Fruit fly (Drosophila melanogaster) whole organism, adult: Measurements from ENCODE around the gene Ciz1.

Experiments
- CG11617 ChIP-seq: fragments of 200-800 bp; sonication (Bioruptor generic); optimal IDR thresholded peaks from 2 replicates; lab custom pipeline; 2017; ENCODE audit warnings: mild to moderate bottlenecking, missing biosample characterization, missing genetic modification reagents, missing genetic modification characterization
- CG12768 ChIP-seq: fragments of 200-800 bp; sonication (Bioruptor generic); optimal IDR thresholded peaks from 2 replicates; lab custom pipeline; 2017; ENCODE audit warnings: missing biosample characterization, missing genetic modification characterization, mild to moderate bottlenecking, moderate library complexity, missing genetic modification reagents
- CG14711 ChIP-seq: fragments of 200-800 bp; sonication (Bioruptor generic); optimal IDR thresholded peaks from 2 replicates; lab custom pipeline; 2018; ENCODE audit warnings: missing biosample characterization, mild to moderate bottlenecking, missing genetic modification characterization, moderate library complexity
- CG1620 ChIP-seq: fragments of 200-800 bp; sonication (Bioruptor generic); optimal IDR thresholded peaks from 2 replicates; lab custom pipeline; 2016; ENCODE audit warnings: missing biosample characterization, missing genetic modification characterization
- CG33017 ChIP-seq: fragments of 200-800 bp; sonication (Bioruptor generic); optimal IDR thresholded peaks from 2 replicates; lab custom pipeline; 2018; ENCODE audit warnings: missing biosample characterization, mild to moderate bottlenecking, missing genetic modification characterization, moderate library complexity
- CG5204 ChIP-seq: fragments of 200-800 bp; sonication (Bioruptor generic); optimal IDR thresholded peaks from 2 replicates; lab custom pipeline; 2016; ENCODE audit warnings: missing biosample characterization, missing genetic modification characterization
- CG7045 ChIP-seq: fragments of 200-800 bp; sonication (Bioruptor generic); optimal IDR thresholded peaks from 2 replicates; lab custom pipeline; 2017; ENCODE audit warnings: missing biosample characterization, mild to moderate bottlenecking, missing genetic modification characterization
- CG7101 ChIP-seq: fragments of 200-800 bp; sonication (Bioruptor generic); optimal IDR thresholded peaks from 2 replicates; lab custom pipeline; 2018; ENCODE audit warnings: missing biosample characterization, mild to moderate bottlenecking, missing genetic modification characterization, moderate library complexity
- Clk ChIP-seq: fragments of 200-800 bp; sonication (Bioruptor generic); optimal IDR thresholded peaks from 2 replicates; lab custom pipeline; 2017; ENCODE audit warnings: missing biosample characterization, missing genetic modification characterization
- Crg-1 ChIP-seq: fragments of 200-800 bp; sonication (Bioruptor generic); optimal IDR thresholded peaks from 2 replicates; lab custom pipeline; 2016; ENCODE audit warnings: missing biosample characterization, missing genetic modification characterization
- Hr96 ChIP-seq: fragments of 200-800 bp; sonication (Bioruptor generic); optimal IDR thresholded peaks from 2 replicates; lab custom pipeline; 2016; ENCODE audit warnings: missing biosample characterization, missing genetic modification characterization
- Mnt ChIP-seq: fragments of 200-800 bp; sonication (Bioruptor generic); optimal IDR thresholded peaks from 2 replicates; lab custom pipeline; 2016; ENCODE audit warnings: missing biosample characterization, mild to moderate bottlenecking, missing genetic modification characterization
- bab1 ChIP-seq: fragments of 200-800 bp; sonication (Bioruptor generic); optimal IDR thresholded peaks from 3 replicates; lab custom pipeline; 2019; ENCODE audit warnings: missing biosample characterization, mild to moderate bottlenecking, missing genetic modification characterization, moderate library complexity
- cic ChIP-seq: fragments of 200-800 bp; sonication (Bioruptor generic); optimal IDR thresholded peaks from 2 replicates; lab custom pipeline; 2017; ENCODE audit warnings: missing biosample characterization, mild to moderate bottlenecking, missing genetic modification characterization, moderate library complexity
- cnc ChIP-seq, 2 experiments: fragments of >200 bp; optimal IDR thresholded peaks; 2 replicates each; lab custom pipeline; 2017
- kay ChIP-seq: fragments of 200-800 bp; sonication (Bioruptor generic); peaks from one replicate; lab custom pipeline; 2016; ENCODE audit warnings: missing biosample characterization, missing genetic modification characterization, borderline replicate concordance
- ovo ChIP-seq: fragments of 200-800 bp; sonication (Bioruptor generic); optimal IDR thresholded peaks from 2 replicates; lab custom pipeline; 2016; ENCODE audit warnings: missing biosample characterization, missing genetic modification characterization
- pad ChIP-seq: fragments of 200-800 bp; sonication (Bioruptor generic); optimal IDR thresholded peaks from 3 replicates; lab custom pipeline; 2017; ENCODE audit warnings: missing biosample characterization, missing genetic modification characterization, mild to moderate bottlenecking, moderate library complexity, missing genetic modification reagents
- tj ChIP-seq: fragments of 200-800 bp; sonication (Bioruptor generic); optimal IDR thresholded peaks from 3 replicates; lab custom pipeline; 2017; ENCODE audit warnings: missing biosample characterization, mild to moderate bottlenecking, missing genetic modification characterization, moderate library complexity
- toe ChIP-seq: fragments of 200-800 bp; sonication (Bioruptor generic); optimal IDR thresholded peaks from 2 replicates; lab custom pipeline; 2016; ENCODE audit warnings: missing biosample characterization, missing genetic modification characterization

Gene Ciz1

dm6 chr3L:9842043-9842442 is 22.4 kb upstream of the Ciz1 start:
- no peak for TF ChIP-seq CG12768
- no peak for TF ChIP-seq Hr96 (GFP tag; lab: Kevin White, UChicago)
- TF ChIP-seq CG7045: no peak
- TF ChIP-seq cnc (optimal IDR thresholded peaks at IDR 0.05; lab: Kevin White, UChicago): no peak
- TF ChIP-seq kay (GFP tag; lab: Kevin White, UChicago): no peak
- no peak for TF ChIP-seq CG7101 (tag; lab: Kevin White, UChicago)
- no peak for TF ChIP-seq toe (GFP tag; lab: Kevin White, UChicago)
- TF ChIP-seq CG14711 (tag; lab: Kevin White, UChicago): no peak
- no peak for TF ChIP-seq pad (GFP tag; lab: Kevin White, UChicago)
- TF ChIP-seq bab1 (GFP tag; lab: Kevin White, UChicago): no peak
- no peak for TF ChIP-seq Mnt
- no peak for TF ChIP-seq Clk (GFP tag; lab: Kevin White, UChicago)
- TF ChIP-seq tj (GFP tag; lab: Kevin White, UChicago): no peak
- no peak for TF ChIP-seq cic (GFP tag; lab: Kevin White, UChicago)
- no peak for TF ChIP-seq Crg-1 (GFP tag; lab: Kevin White, UChicago)
- no peak for TF ChIP-seq CG1620 (GFP tag; lab: Kevin White, UChicago)
- TF ChIP-seq ovo (GFP tag; lab: Kevin White, UChicago): no peak
- no peak for TF ChIP-seq CG33017 (tag; lab: Kevin White, UChicago)
- TF ChIP-seq CG11617: no peak
- no peak for TF ChIP-seq CG5204 (GFP tag; lab: Kevin White, UChicago)

DNA sequence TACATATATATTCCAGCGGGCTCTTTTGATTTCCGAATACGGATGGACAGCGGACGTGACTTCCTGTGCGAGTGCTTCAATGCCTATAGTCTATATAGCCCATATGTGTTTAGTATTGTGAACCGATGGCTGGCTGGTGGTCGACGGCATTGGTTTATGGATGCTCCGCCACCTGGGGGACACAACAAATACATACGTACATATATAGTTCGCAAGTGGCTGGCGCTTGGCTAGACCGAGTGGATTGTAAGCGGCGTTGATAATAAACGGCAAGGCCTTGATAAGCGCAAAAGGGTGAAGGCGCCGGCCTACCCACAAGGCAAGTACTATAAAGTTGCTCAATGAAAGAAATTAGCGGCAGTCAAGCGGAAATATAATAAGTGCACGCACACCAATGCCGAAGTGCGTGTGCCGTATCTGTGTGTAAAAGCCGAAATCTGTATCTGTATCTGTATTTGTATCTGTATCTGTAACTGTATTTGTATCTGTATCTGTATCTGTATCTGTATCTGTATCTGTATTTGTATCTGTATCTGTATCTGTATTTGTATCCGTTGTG is 18.4 kb upstream of the Ciz1 start:
- peak; percentile 84 for TF ChIP-seq cic (GFP tag; lab: Kevin White, UChicago)
- no peak for TF ChIP-seq tj (GFP tag; lab: Kevin White, UChicago)
- no peak for TF ChIP-seq bab1 (GFP tag; lab: Kevin White, UChicago)
- no peak for TF ChIP-seq CG7101 (tag; lab: Kevin White, UChicago)
- no peak for TF ChIP-seq CG5204 (GFP tag; lab: Kevin White, UChicago)

DNA sequence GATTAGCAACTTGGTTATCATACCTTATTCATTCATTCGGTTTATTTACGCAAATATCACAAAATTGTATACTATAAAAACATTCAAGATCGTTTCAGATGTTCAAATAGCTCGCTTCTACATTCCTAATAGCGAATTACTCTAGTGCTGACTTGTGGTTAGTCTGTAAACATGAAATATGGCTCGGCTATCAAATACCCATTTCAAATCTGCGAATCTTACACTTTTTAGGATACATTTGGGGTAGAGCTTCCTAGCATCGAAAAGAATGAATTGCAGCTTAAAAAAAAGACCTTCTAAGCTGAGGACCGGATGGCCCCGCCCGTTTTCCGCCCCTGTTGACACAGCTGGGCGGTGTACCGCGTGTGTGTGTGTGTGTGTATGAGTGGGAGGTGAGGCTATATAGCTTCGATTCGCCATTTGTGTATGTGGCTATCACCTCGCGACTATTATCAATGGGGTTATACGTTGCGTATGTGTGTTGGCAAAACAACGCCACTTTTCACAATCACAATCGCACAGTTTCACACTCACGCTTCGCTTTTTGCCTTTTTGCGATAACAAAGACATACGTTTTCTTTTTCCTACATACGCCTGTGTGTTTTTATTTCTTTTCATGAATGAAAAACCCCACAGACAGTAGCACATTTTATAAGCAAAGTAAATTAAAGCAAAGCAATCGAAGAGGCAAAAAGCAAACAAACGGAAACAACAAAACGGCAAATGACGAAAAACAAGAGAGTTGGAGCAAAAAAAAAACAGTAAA is 17.7 kb upstream of the Ciz1 start:
- TF ChIP-seq cnc (optimal IDR thresholded peaks at IDR 0.05; lab: Kevin White, UChicago) (no peak), cic (GFP tag; lab: Kevin White, UChicago) (peak; percentile 99), Mnt (peak; percentile 36), Clk (GFP tag; lab: Kevin White, UChicago) (no peak)

dm6 chr3L:9847420-9847977 is 16.9 kb upstream of the Ciz1 start:
- no peak for TF ChIP-seq CG5204 (GFP tag; lab: Kevin White, UChicago)
- no peak for TF ChIP-seq pad (GFP tag; lab: Kevin White, UChicago)
- peak; percentile 24 for TF ChIP-seq CG14711 (tag; lab: Kevin White, UChicago)
- TF ChIP-seq CG1620 (GFP tag; lab: Kevin White, UChicago): no peak
- TF ChIP-seq tj (GFP tag; lab: Kevin White, UChicago): peak; percentile 87

DNA sequence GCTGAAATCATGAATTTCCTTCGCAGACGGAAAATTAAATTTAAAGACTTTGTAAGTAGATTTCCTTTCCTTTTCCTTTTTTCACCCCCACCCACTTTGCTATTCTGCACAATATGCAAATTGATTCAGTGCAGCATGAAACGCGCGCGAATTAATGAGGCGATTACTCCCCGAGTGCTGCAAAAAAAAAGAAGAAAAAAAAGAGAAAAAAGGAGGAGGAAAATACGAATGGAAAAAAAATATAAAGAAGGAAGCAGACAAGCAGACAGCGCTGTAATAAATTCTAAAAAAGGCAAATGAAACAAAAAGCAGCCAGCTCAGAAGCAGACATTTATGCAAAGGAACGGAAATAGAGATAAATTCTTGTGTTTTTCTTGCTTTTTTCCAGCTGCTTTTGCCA is 15.7 kb upstream of the Ciz1 start:
- TF ChIP-seq CG5204 (GFP tag; lab: Kevin White, UChicago): no peak
- TF ChIP-seq CG12768: no peak
- peak; percentile 42 for TF ChIP-seq tj (GFP tag; lab: Kevin White, UChicago)
- TF ChIP-seq CG11617: no peak
- no peak for TF ChIP-seq ovo (GFP tag; lab: Kevin White, UChicago)
- TF ChIP-seq CG33017 (tag; lab: Kevin White, UChicago): no peak
- no peak for TF ChIP-seq Clk (GFP tag; lab: Kevin White, UChicago)

- TF ChIP-seq CG5204 (GFP tag; lab: Kevin White, UChicago) (no peak), Mnt (no peak), toe (GFP tag; lab: Kevin White, UChicago) (no peak), CG7101 (tag; lab: Kevin White, UChicago) (no peak), bab1 (GFP tag; lab: Kevin White, UChicago) (no peak), Hr96 (GFP tag; lab: Kevin White, UChicago) (no peak), cnc (optimal IDR thresholded peaks at IDR 0.05; lab: Kevin White, UChicago) (no peak)
These were observed 14.3 kb upstream of the Ciz1 start for dm6 chr3L:9850114-9850513.
